Worm (Caenorhabditis elegans): Measurements from ENCODE around the gene ZC190.10.
"Not testable (repeated sequence)": the region's sequence is repeated elsewhere in the genome, so short reads cannot be mapped to it uniquely, and the experiment has no call there.

The ZC190.10 gene

DNA sequence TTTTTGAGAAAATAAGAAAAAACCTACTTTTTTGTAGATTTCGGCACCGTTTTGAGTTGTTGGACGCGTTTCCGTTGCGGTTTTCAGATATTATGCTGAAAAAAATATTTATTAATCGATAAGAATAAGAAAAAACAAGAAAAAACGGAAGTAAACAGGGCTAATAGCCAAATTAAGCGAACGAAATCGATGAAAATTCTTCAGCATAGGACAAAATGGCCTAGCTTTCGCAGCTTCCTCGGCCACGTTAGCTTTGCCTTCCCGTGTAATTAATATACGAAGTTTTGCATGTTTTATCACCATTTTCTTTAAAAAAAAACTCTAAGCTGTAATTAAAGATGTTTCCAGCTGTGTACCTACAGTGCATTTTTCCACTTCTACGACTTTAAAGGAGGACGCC is at the start of gene ZC190.10:
ZC190.10 (minus strand) TSS at position 101 of the 400 bp plus-strand sequence.
- TF ChIP-seq nhr-85 (tag); sox-4 (tag; optimal IDR thresholded peaks at IDR 0.05); mab-9 (GFP tag; IDR thresholded peaks at IDR 0.05): not testable (repeated sequence)

DNA sequence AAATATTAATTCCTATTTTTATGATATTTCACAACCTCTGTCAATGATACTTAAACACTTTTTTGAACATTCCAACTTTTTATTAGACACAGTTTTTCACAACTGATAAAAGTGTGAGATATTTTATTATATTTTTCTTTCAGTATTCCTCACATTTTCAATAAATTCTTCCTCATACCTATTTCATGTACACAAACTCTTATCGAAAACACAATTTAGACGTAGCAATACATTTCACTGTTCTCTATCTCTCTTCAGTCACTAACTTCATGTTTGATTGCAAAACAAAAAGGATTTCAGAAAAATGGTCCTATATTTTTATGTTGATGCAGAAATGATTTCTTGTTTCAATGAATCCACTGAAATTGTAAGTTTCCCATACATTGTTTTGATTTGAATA is 49.7 kb upstream of the ZC190.10 start, which contains the start of gene B0507.6:
B0507.6 (plus strand) TSS at position 301 of the 400 bp plus-strand sequence.
- no peak for TF ChIP-seq mdl-1 (tag; optimal IDR thresholded peaks at IDR 0.05)
- TF ChIP-seq lsy-2 (tag; optimal IDR thresholded peaks at IDR 0.05), result no peak
- TF ChIP-seq nhr-237 (tag; optimal IDR thresholded peaks at IDR 0.05), result no peak
- TF ChIP-seq zag-1 (tag; optimal IDR thresholded peaks at IDR 0.05), result no peak
- TF ChIP-seq ztf-11 (tag; optimal IDR thresholded peaks at IDR 0.05), result no peak
- TF ChIP-seq grh-1 (GFP tag; IDR thresholded peaks at IDR 0.05), result no peak

DNA sequence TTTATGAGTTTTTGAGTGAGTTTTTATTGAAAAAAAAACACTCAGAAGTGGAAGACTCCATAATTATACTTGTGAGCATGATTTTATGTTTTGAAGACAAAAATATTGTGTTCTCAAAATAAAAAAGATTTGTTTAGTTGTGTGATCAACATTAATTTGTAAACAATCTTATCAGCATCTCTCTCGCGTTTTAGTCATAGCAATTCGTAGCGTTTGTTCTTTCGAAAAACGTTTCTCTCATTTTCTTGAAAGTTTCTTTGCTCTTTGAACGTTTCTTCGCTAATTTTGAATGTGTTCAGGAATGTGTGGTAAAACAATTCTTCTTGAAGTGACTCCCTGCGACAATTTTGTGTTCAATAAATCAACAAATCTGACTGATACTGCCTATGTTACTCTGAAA is 43.0 kb upstream of the ZC190.10 start, which contains the start of gene ZC196.2:
ZC196.2 (plus strand) TSS at position 301 of the 400 bp plus-strand sequence.
- TF ChIP-seq nhr-47 (tag; optimal IDR thresholded peaks at IDR 0.05), result no peak
- TF ChIP-seq egl-13 (tag; optimal IDR thresholded peaks at IDR 0.05), result no peak
- no peak for TF ChIP-seq F16B12.6 (tag; optimal IDR thresholded peaks at IDR 0.05)
- TF ChIP-seq tlp-1 (tag; optimal IDR thresholded peaks at IDR 0.05), result no peak
- TF ChIP-seq rnt-1 (tag; optimal IDR thresholded peaks at IDR 0.05), result no peak
- TF ChIP-seq hlh-17 (GFP tag; optimal IDR thresholded peaks at IDR 0.05; ENCODE audit: borderline replicate concordance), result no peak
- TF ChIP-seq mep-1 (tag; optimal IDR thresholded peaks at IDR 0.05), result no peak
- no peak for TF ChIP-seq pax-3 (tag; optimal IDR thresholded peaks at IDR 0.05)
- no peak for TF ChIP-seq nhr-90 (tag; optimal IDR thresholded peaks at IDR 0.05; ENCODE audit: poor library complexity)
- TF ChIP-seq Y116A8C.19 (tag; optimal IDR thresholded peaks at IDR 0.05; ENCODE audit: borderline replicate concordance), result no peak
- TF ChIP-seq snu-23 (GFP tag; optimal IDR thresholded peaks at IDR 0.05), result no peak
- TF ChIP-seq aha-1 (tag; optimal IDR thresholded peaks at IDR 0.05), result no peak
- no peak for TF ChIP-seq fos-1 (tag; optimal IDR thresholded peaks at IDR 0.05)

DNA sequence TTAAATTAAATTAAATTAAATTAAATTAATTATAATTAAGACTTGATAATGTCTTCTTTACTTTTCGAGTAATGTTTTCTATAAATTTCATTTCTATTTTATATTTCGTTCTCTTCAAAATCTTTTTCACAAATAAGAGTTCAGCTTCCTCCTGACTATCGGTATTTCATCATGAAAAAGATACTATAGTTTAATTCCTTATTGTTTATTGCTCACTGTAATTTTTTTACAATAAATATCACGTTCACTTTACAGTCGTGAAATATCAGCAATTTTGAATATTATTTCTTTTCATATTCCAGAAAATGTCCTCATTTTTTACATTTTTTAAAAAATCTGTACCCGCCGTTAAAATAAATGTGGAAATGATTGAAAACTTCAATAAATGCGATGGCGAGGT is 40.3 kb upstream of the ZC190.10 start, which contains the start of gene ZC196.3:
ZC196.3 (plus strand) TSS at position 301 of the 400 bp plus-strand sequence.
- TF ChIP-seq pqm-1 (tag; optimal IDR thresholded peaks at IDR 0.05) (no peak), efl-3 (GFP tag; optimal IDR thresholded peaks at IDR 0.05) (no peak), egl-13 (tag; optimal IDR thresholded peaks at IDR 0.05) (no peak), zag-1 (tag; optimal IDR thresholded peaks at IDR 0.05) (no peak), nhr-71 (tag; optimal IDR thresholded peaks at IDR 0.05) (no peak), nhr-28 (tag; optimal IDR thresholded peaks at IDR 0.05) (no peak), unc-98 (GFP tag; IDR thresholded peaks at IDR 0.05) (no peak), elt-2 (tag; optimal IDR thresholded peaks at IDR 0.05) (no peak), ets-5 (GFP tag; IDR thresholded peaks at IDR 0.05) (no peak), ceh-82 (tag; optimal IDR thresholded peaks at IDR 0.05) (no peak), lir-3 (tag; optimal IDR thresholded peaks at IDR 0.05; ENCODE audit: poor library complexity) (no peak), ces-1 (GFP tag; optimal IDR thresholded peaks at IDR 0.05) (no peak), pax-3 (tag; optimal IDR thresholded peaks at IDR 0.05) (no peak), vab-15 (tag; optimal IDR thresholded peaks at IDR 0.05) (no peak), irx-1 (tag; optimal IDR thresholded peaks at IDR 0.05) (no peak)

DNA sequence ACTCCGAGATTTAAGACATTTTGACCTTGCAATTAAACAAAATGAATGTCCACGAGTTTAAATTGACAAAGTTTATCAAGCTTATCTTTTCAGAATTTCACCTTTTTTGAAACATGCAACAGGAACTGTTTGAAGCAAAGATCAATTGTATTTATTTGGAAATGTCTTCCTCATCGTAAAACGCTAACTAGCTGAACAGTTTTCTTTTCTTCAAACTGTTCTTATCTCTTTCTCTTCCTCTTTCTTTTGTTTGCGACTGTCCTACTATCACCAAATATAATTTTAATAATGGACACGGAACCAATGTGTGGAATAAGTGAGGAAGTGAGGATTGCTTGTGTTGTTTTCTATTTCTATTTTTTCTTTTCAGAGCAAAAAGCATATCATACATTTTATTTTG is 36.8 kb upstream of the ZC190.10 start, which contains the start of gene ZC196.4:
ZC196.4 (plus strand) TSS at position 173 of the 400 bp plus-strand sequence.
- TF ChIP-seq ceh-8 (GFP tag; optimal IDR thresholded peaks at IDR 0.05), result no peak
- no peak for TF ChIP-seq nhr-20 (tag; optimal IDR thresholded peaks at IDR 0.05)
- TF ChIP-seq lsy-2 (tag; optimal IDR thresholded peaks at IDR 0.05), result no peak
- TF ChIP-seq elt-2 (tag; optimal IDR thresholded peaks at IDR 0.05), result peak; percentile 36
- no peak for TF ChIP-seq aha-1 (tag; optimal IDR thresholded peaks at IDR 0.05)
